Fruit fly (Drosophila melanogaster): Measurements from ENCODE around the gene fz.
A peak's percentile ranks its signal among the peaks of the same experiment; 100 is the strongest.

Gene fz

dm6 chr3L:14363103-14363751 lies 89.1 kb downstream of the fz start (continued):
- TF ChIP-seq Ets96B (tag; optimal IDR thresholded peaks at IDR 0.05), result peak; percentile 67
- TF ChIP-seq CG11762 (GFP tag; optimal IDR thresholded peaks at IDR 0.05; ENCODE audit: insufficient read depth), result peak; percentile 53
- peak; percentile 16 for TF ChIP-seq Smox (GFP tag; optimal IDR thresholded peaks at IDR 0.05)
- TF ChIP-seq CG6792 (GFP tag; optimal IDR thresholded peaks at IDR 0.05), result peak; percentile 44
- no peak for TF ChIP-seq Eip93F (GFP tag; optimal IDR thresholded peaks at IDR 0.05)
- no peak for TF ChIP-seq CG9139 (GFP tag; optimal IDR thresholded peaks at IDR 0.05)
- TF ChIP-seq salr (GFP tag; optimal IDR thresholded peaks at IDR 0.05), result peak in 1 of 2 experiments; percentile 54
- peak; percentile 59 for TF ChIP-seq CG10669 (GFP tag; optimal IDR thresholded peaks at IDR 0.05)
- no peak for TF ChIP-seq CG16779 (tag; optimal IDR thresholded peaks at IDR 0.05)
- TF ChIP-seq CG11294 (GFP tag; IDR thresholded peaks at IDR 0.05), result no peak; the same call in 1 of the 2 replicates
- TF ChIP-seq eg (GFP tag; IDR thresholded peaks at IDR 0.05), result peak; percentile 49; the same call in 1 of the 3 replicates
- TF ChIP-seq Met (GFP tag; optimal IDR thresholded peaks at IDR 0.05), result peak; percentile 54
- TF ChIP-seq CG6808 (GFP tag; optimal IDR thresholded peaks at IDR 0.05), result peak; percentile 48
- TF ChIP-seq CG8119 (GFP tag; IDR thresholded peaks at IDR 0.05), result peak; percentile 77
- TF ChIP-seq Gug (GFP tag; IDR thresholded peaks at IDR 0.05), result peak; percentile 47; the same call in 1 of the 2 replicates
- TF ChIP-seq svp (GFP tag), result peak; percentile 81
- TF ChIP-seq Hr38 (GFP tag; optimal IDR thresholded peaks at IDR 0.05), result no peak
- peak; percentile 49 for TF ChIP-seq CG3919 (GFP tag; optimal IDR thresholded peaks at IDR 0.05)
- TF ChIP-seq Blimp-1 (GFP tag; optimal IDR thresholded peaks at IDR 0.05), result no peak
- no peak for TF ChIP-seq Ets21C (GFP tag; optimal IDR thresholded peaks at IDR 0.05)
- peak; percentile 29 for TF ChIP-seq topi (GFP tag; optimal IDR thresholded peaks at IDR 0.05)
- TF ChIP-seq Hr4 (GFP tag; optimal IDR thresholded peaks at IDR 0.05), result peak; percentile 54
- no peak for TF ChIP-seq fd85E (GFP tag; optimal IDR thresholded peaks at IDR 0.05)
- TF ChIP-seq net (GFP tag; optimal IDR thresholded peaks at IDR 0.05), result peak; percentile 58
- TF ChIP-seq CG4318 (GFP tag; optimal IDR thresholded peaks at IDR 0.05), result peak; percentile 55
- TF ChIP-seq CG8319 (GFP tag; optimal IDR thresholded peaks at IDR 0.05), result peak; percentile 37
- TF ChIP-seq ss (GFP tag; optimal IDR thresholded peaks at IDR 0.05), result peak; percentile 13 to 39
- peak; percentile 32 for TF ChIP-seq CG31627 (GFP tag; optimal IDR thresholded peaks at IDR 0.05)
- TF ChIP-seq cyc (GFP tag; optimal IDR thresholded peaks at IDR 0.05), result peak; percentile 22
- TF ChIP-seq CG8632 (GFP tag; optimal IDR thresholded peaks at IDR 0.05), result peak; percentile 55
- TF ChIP-seq vri (GFP tag; optimal IDR thresholded peaks at IDR 0.05), result no peak

- TF ChIP-seq Sox15 (GFP tag; optimal IDR thresholded peaks at IDR 0.05), result peak; percentile 91
- peak; percentile 80 to 89 for TF ChIP-seq ss (GFP tag; optimal IDR thresholded peaks at IDR 0.05)
- TF ChIP-seq fkh (GFP tag; optimal IDR thresholded peaks at IDR 0.05), result no peak
- peak; percentile 96 for TF ChIP-seq OdsH (GFP tag; optimal IDR thresholded peaks at IDR 0.05)
- peak; percentile 82 for TF ChIP-seq Hr4 (GFP tag; optimal IDR thresholded peaks at IDR 0.05)
- TF ChIP-seq Sox14 (GFP tag; optimal IDR thresholded peaks at IDR 0.05), result peak; percentile 95
- peak; percentile 95 for TF ChIP-seq Eip75B (GFP tag; optimal IDR thresholded peaks at IDR 0.05)
- TF ChIP-seq CG7368 (GFP tag; optimal IDR thresholded peaks at IDR 0.05), result peak; percentile 78
- peak; percentile 25 for TF ChIP-seq dac (GFP tag; optimal IDR thresholded peaks at IDR 0.05)
- TF ChIP-seq CG3919 (GFP tag; optimal IDR thresholded peaks at IDR 0.05), result peak; percentile 92
- peak; percentile 87 for TF ChIP-seq CG11902 (GFP tag; optimal IDR thresholded peaks at IDR 0.05)
- peak; percentile 92 for TF ChIP-seq Eip93F (GFP tag; optimal IDR thresholded peaks at IDR 0.05)
- peak; percentile 64 for TF ChIP-seq Blimp-1 (GFP tag; optimal IDR thresholded peaks at IDR 0.05)
- peak; percentile 97 for TF ChIP-seq CG6163 (GFP tag; IDR thresholded peaks at IDR 0.05)
- TF ChIP-seq Lpt (GFP tag; optimal IDR thresholded peaks at IDR 0.05), result peak; percentile 75
- peak; percentile 93 for TF ChIP-seq lz (GFP tag; optimal IDR thresholded peaks at IDR 0.05)
- peak; percentile 39 for TF ChIP-seq fd85E (GFP tag; optimal IDR thresholded peaks at IDR 0.05)
- TF ChIP-seq net (GFP tag; optimal IDR thresholded peaks at IDR 0.05), result peak; percentile 94
- peak; percentile 74 for TF ChIP-seq CG8319 (GFP tag; optimal IDR thresholded peaks at IDR 0.05)
- TF ChIP-seq CG10669 (GFP tag; optimal IDR thresholded peaks at IDR 0.05), result peak; percentile 91
- peak; percentile 57 for TF ChIP-seq CG6276 (GFP tag; optimal IDR thresholded peaks at IDR 0.05)
- TF ChIP-seq Hr39 (GFP tag; optimal IDR thresholded peaks at IDR 0.05), result peak; percentile 96
- peak; percentile 93 for TF ChIP-seq CG6792 (GFP tag; optimal IDR thresholded peaks at IDR 0.05)
- peak; percentile 83 for TF ChIP-seq Gug (GFP tag; IDR thresholded peaks at IDR 0.05)
- TF ChIP-seq CG32006 (GFP tag; optimal IDR thresholded peaks at IDR 0.05), result peak; percentile 90
- peak; percentile 66 for TF ChIP-seq CG4318 (GFP tag; optimal IDR thresholded peaks at IDR 0.05)
- TF ChIP-seq CG1621 (tag; optimal IDR thresholded peaks at IDR 0.05), result peak; percentile 90
- peak; percentile 98 for TF ChIP-seq Eip78C (GFP tag)
- peak; percentile 96 for TF ChIP-seq Met (GFP tag; optimal IDR thresholded peaks at IDR 0.05)
- peak; percentile 95 for TF ChIP-seq CG8632 (GFP tag; optimal IDR thresholded peaks at IDR 0.05)
- TF ChIP-seq spab (GFP tag; optimal IDR thresholded peaks at IDR 0.05), result peak; percentile 93
These were observed 90.6 kb downstream of the fz start for dm6 chr3L:14364701-14365100.

All from whole organism, prepupa.